Worm (Caenorhabditis elegans) whole organism, mixed stage, embryonic: ENCODE results near the gene cutl-18.

Experiments used
- ces-1 ChIP-seq: fragments of 150-350 bp; optimal IDR thresholded peaks from 2 replicates; lab custom pipeline; 2014; ENCODE audit warnings: missing biosample characterization, missing genetic modification reagents, missing genetic modification characterization
- mep-1 ChIP-seq: fragments of 150-350 bp; optimal IDR thresholded peaks from 2 replicates; lab custom pipeline; 2017; ENCODE audit warnings: missing biosample characterization, missing genetic modification reagents, missing genetic modification characterization, inconsistent platforms
- nhr-28 ChIP-seq: fragments of 150-350 bp; optimal IDR thresholded peaks from 2 replicates; lab custom pipeline; 2014; ENCODE audit warnings: missing biosample characterization, missing genetic modification characterization
- nhr-76 ChIP-seq: sonication (generic microtip); optimal IDR thresholded peaks from 2 replicates; lab custom pipeline; 2017; ENCODE audit warnings: missing biosample characterization, missing genetic modification characterization
- unc-62 ChIP-seq: fragments of 150-350 bp; optimal IDR thresholded peaks from 2 replicates; lab custom pipeline; 2014; ENCODE audit warnings: missing biosample characterization, missing genetic modification reagents, missing genetic modification characterization

DNA sequence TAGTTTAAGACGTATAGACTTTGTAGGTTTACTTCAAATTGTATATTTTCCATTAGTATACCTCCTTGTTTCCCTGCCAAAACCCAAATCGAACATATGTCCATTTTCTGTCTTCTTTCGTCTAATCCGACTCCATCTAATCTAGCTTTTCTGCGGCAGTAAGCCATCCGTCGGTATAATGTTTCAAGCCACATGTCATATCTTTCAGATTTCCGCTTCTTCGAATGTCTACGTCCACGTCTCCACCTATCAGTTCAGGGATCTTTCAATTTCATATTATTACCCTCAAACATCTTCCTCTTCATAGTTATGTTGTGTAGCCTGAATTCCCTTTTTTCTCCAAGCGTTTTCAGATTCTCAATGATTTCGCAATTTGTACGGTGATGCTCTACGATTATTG is 27.4 kb upstream of the cutl-18 start:
- TF ChIP-seq ces-1 (no peak), nhr-28 (tag; lab: Kevin White, UChicago) (no peak), unc-62 (GFP tag; lab: Kevin White, UChicago) (no peak), nhr-76 (tag; lab: Kevin White, UChicago) (no peak), mep-1 (tag; lab: Kevin White, UChicago) (no peak)
